Worm (Caenorhabditis elegans) whole organism, L4/young adult: Measurements from ENCODE around the gene F40H3.1.

Source experiments
- dao-5 ChIP-seq: sonication (generic microtip); optimal IDR thresholded peaks from 2 replicates; lab custom pipeline; 2016; ENCODE audit warnings: missing genotype, missing genetic modification characterization, moderate library complexity, missing compliant biosample characterization
- him-1 ChIP-seq: sonication (generic microtip); optimal IDR thresholded peaks from 2 replicates; lab custom pipeline; 2016; ENCODE audit warnings: missing genotype, missing genetic modification reagents, missing genetic modification characterization, missing compliant biosample characterization

ce11 chrII:6196875-6197274 lies 17.2 kb downstream of the F40H3.1 start, which contains the start of the genes rbmx-2 and C30B5.2:
- no peak for TF ChIP-seq dao-5
- no peak for TF ChIP-seq him-1
